Fruit fly (Drosophila melanogaster) whole organism, embryonic: ENCODE results near the gene Syx8.

Source experiments
- CG10321 ChIP-seq: fragments of 200-800 bp; sonication (Bioruptor generic); IDR thresholded peaks from 2 replicates; pipeline ENCODE4 v1.3.6; 2022; ENCODE audit warnings: missing biosample characterization, missing genetic modification characterization
- CG13775 ChIP-seq: fragments of 200-800 bp; sonication (Bioruptor generic); optimal IDR thresholded peaks from 3 replicates; lab custom pipeline; 2017; ENCODE audit warnings: missing biosample characterization, mild to moderate bottlenecking, missing genetic modification characterization
- CG14860 ChIP-seq: fragments of 200-800 bp; sonication (Bioruptor generic); IDR thresholded peaks from 3 replicates; pipeline ENCODE4 v1.3.6; 2022; ENCODE audit warnings: missing biosample characterization, missing genetic modification characterization; ENCODE audit not compliant: partially characterized antibody
- CG14965 ChIP-seq: fragments of 200-800 bp; sonication (Bioruptor generic); optimal IDR thresholded peaks from 2 replicates; lab custom pipeline; 2016; ENCODE audit warnings: missing biosample characterization, missing genetic modification characterization, borderline replicate concordance
- CG17385 ChIP-seq: fragments of 200-800 bp; sonication (Bioruptor generic); optimal IDR thresholded peaks from 3 replicates; lab custom pipeline; 2018; ENCODE audit warnings: missing biosample characterization, mild to moderate bottlenecking, missing genetic modification characterization
- CG2889 ChIP-seq: fragments of 200-800 bp; sonication (Bioruptor generic); IDR thresholded peaks from 3 replicates; pipeline ENCODE4 v1.3.6; 2022; ENCODE audit warnings: missing biosample characterization, missing genetic modification characterization
- CG31224 ChIP-seq: fragments of 200-800 bp; sonication (Bioruptor generic); IDR thresholded peaks from 2 replicates; pipeline ENCODE4 v1.3.6; 2022; ENCODE audit warnings: missing biosample characterization, missing genetic modification characterization
- CG31365 ChIP-seq: fragments of 200-800 bp; sonication (Bioruptor generic); optimal IDR thresholded peaks from 2 replicates; lab custom pipeline; 2018; ENCODE audit warnings: missing biosample characterization, mild to moderate bottlenecking, missing genetic modification characterization
- CG34422 ChIP-seq: fragments of 200-800 bp; sonication (Bioruptor generic); IDR thresholded peaks from 3 replicates; pipeline ENCODE4 v1.3.6; 2022; ENCODE audit warnings: missing biosample characterization, missing genetic modification characterization
- CG43689 ChIP-seq: fragments of 200-800 bp; sonication (Bioruptor generic); IDR thresholded peaks from 2 replicates; pipeline ENCODE4 v1.3.6; 2022; ENCODE audit warnings: missing biosample characterization, missing genetic modification characterization
- CG4404 ChIP-seq: fragments of 200-800 bp; sonication (Bioruptor generic); IDR thresholded peaks from 2 replicates; pipeline ENCODE4 v1.3.6; 2022; ENCODE audit warnings: missing biosample characterization, missing genetic modification characterization
- CG4707 ChIP-seq: fragments of 200-800 bp; sonication (Bioruptor generic); optimal IDR thresholded peaks from 2 replicates; lab custom pipeline; 2018; ENCODE audit warnings: missing biosample characterization, mild to moderate bottlenecking, missing genetic modification characterization, moderate library complexity
- CG5245 ChIP-seq: fragments of 200-800 bp; sonication (Bioruptor generic); optimal IDR thresholded peaks from 3 replicates; lab custom pipeline; 2016; ENCODE audit warnings: missing biosample characterization, missing genetic modification characterization
- CG6175 ChIP-seq: fragments of 200-800 bp; sonication (Bioruptor generic); IDR thresholded peaks from 3 replicates; pipeline ENCODE4 v1.3.6; 2022; ENCODE audit warnings: missing biosample characterization, missing genetic modification characterization
- CG6765 ChIP-seq: fragments of 200-800 bp; sonication (Bioruptor generic); optimal IDR thresholded peaks from 3 replicates; lab custom pipeline; 2017; ENCODE audit warnings: missing biosample characterization, mild to moderate bottlenecking, missing genetic modification characterization
- CG8359 ChIP-seq: fragments of 200-800 bp; sonication (Bioruptor generic); optimal IDR thresholded peaks from 2 replicates; lab custom pipeline; 2017; ENCODE audit warnings: missing biosample characterization, mild to moderate bottlenecking, missing genetic modification characterization, borderline replicate concordance
- CG9817 ChIP-seq: fragments of 200-800 bp; sonication (Bioruptor generic); optimal IDR thresholded peaks from 2 replicates; lab custom pipeline; 2018; ENCODE audit warnings: missing biosample characterization, mild to moderate bottlenecking, missing genetic modification characterization, moderate library complexity
- CTCF ChIP-seq: fragments of 200-800 bp; sonication (Bioruptor generic); optimal IDR thresholded peaks from 2 replicates; lab custom pipeline; 2017; ENCODE audit warnings: missing biosample characterization, mild to moderate bottlenecking, missing genetic modification characterization, moderate library complexity
- Chrac-16 ChIP-seq: fragments of 200-800 bp; sonication (Bioruptor generic); optimal IDR thresholded peaks from 3 replicates; lab custom pipeline; 2016; ENCODE audit warnings: missing biosample characterization, missing genetic modification characterization
- D ChIP-seq, 2 experiments: fragments of 200-800 bp in 1 of 2; fragments of >200 bp in 1 of 2; sonication (Bioruptor generic) in 1 of 2; optimal IDR thresholded peaks; 2 replicates in 1 of 2; 3 replicates in 1 of 2; lab custom pipeline; 2017; ENCODE audit warnings: mild to moderate bottlenecking in 1 of 2, missing biosample characterization in 1 of 2, missing genetic modification characterization in 1 of 2, missing genetic modification reagents in 1 of 2
- D19B ChIP-seq: fragments of 200-800 bp; sonication (Bioruptor generic); optimal IDR thresholded peaks from 2 replicates; lab custom pipeline; 2017; ENCODE audit warnings: missing biosample characterization, mild to moderate bottlenecking, missing genetic modification characterization
- E2f1 ChIP-seq: fragments of 200-800 bp; sonication (Bioruptor generic); IDR thresholded peaks from 2 replicates; pipeline ENCODE4 v1.3.6; 2022; ENCODE audit warnings: missing biosample characterization, missing genetic modification characterization
- ERR ChIP-seq: fragments of 200-800 bp; sonication (Bioruptor generic); optimal IDR thresholded peaks from 2 replicates; lab custom pipeline; 2016; ENCODE audit warnings: missing biosample characterization, missing genetic modification characterization
- Fer3 ChIP-seq: fragments of 200-800 bp; sonication (Bioruptor generic); optimal IDR thresholded peaks from 2 replicates; lab custom pipeline; 2018; ENCODE audit warnings: missing biosample characterization, mild to moderate bottlenecking, missing genetic modification characterization, moderate library complexity
- Gug ChIP-seq: fragments of 200-800 bp; sonication (Bioruptor generic); IDR thresholded peaks from 4 replicates; pipeline ENCODE4 v1.3.6; 2022; ENCODE audit warnings: missing biosample characterization, missing genetic modification characterization
- Hr39 ChIP-seq: fragments of >200 bp; optimal IDR thresholded peaks from 2 replicates; lab custom pipeline; 2017
- Med ChIP-seq: fragments of 200-800 bp; sonication (Bioruptor generic); peaks from one replicate; lab custom pipeline; 2016; ENCODE audit warnings: missing biosample characterization, missing genetic modification characterization, mild to moderate bottlenecking, inconsistent platforms, moderate library complexity
- NC2β ChIP-seq: fragments of 200-800 bp; sonication (Bioruptor generic); optimal IDR thresholded peaks from 2 replicates; lab custom pipeline; 2016; ENCODE audit warnings: missing biosample characterization, missing genetic modification characterization
- Sox100B ChIP-seq: fragments of 200-800 bp; sonication (Bioruptor generic); optimal IDR thresholded peaks from 3 replicates; lab custom pipeline; 2018; ENCODE audit warnings: missing biosample characterization, mild to moderate bottlenecking, missing genetic modification characterization
- Trl ChIP-seq, 3 experiments: fragments of >200 bp in 2 of 3; fragments of 200-800 bp in 1 of 3; sonication (Bioruptor generic) in 1 of 3; optimal IDR thresholded peaks; 2 replicates in 1 of 3; 3 replicates in 2 of 3; lab custom pipeline; 2016 to 2017; ENCODE audit warnings: missing biosample characterization in 1 of 3, missing genetic modification characterization in 1 of 3
- ash1 ChIP-seq: fragments of 200-800 bp; sonication (Bioruptor generic); optimal IDR thresholded peaks from 2 replicates; lab custom pipeline; 2018; ENCODE audit warnings: missing biosample characterization, mild to moderate bottlenecking, missing genetic modification characterization
- bcd ChIP-seq: fragments of 200-800 bp; sonication (Bioruptor generic); optimal IDR thresholded peaks from 2 replicates; lab custom pipeline; 2017; ENCODE audit warnings: missing biosample characterization, mild to moderate bottlenecking, missing genetic modification characterization
- bsh ChIP-seq, 2 experiments: fragments of 200-800 bp; sonication (Bioruptor generic); optimal IDR thresholded peaks; 2 replicates each; lab custom pipeline; 2017 to 2018; ENCODE audit warnings: mild to moderate bottlenecking in 2 of 2, missing biosample characterization in 2 of 2, missing genetic modification characterization in 2 of 2, moderate library complexity in 1 of 2
- crol ChIP-seq: fragments of 200-800 bp; sonication (Bioruptor generic); IDR thresholded peaks from 2 replicates; pipeline ENCODE4 v1.3.6; 2022; ENCODE audit warnings: missing biosample characterization, missing genetic modification characterization
- emc ChIP-seq: fragments of 200-800 bp; sonication (Bioruptor generic); optimal IDR thresholded peaks from 2 replicates; lab custom pipeline; 2016; ENCODE audit warnings: missing biosample characterization, missing genetic modification characterization
- gcm2 ChIP-seq: fragments of 200-800 bp; sonication (Bioruptor generic); optimal IDR thresholded peaks from 2 replicates; lab custom pipeline; 2016; ENCODE audit warnings: missing biosample characterization, missing genetic modification characterization
- grn ChIP-seq: fragments of 200-800 bp; sonication (Bioruptor generic); optimal IDR thresholded peaks from 3 replicates; lab custom pipeline; 2017; ENCODE audit warnings: missing biosample characterization, missing genetic modification characterization
- her ChIP-seq: fragments of 200-800 bp; sonication (Bioruptor generic); optimal IDR thresholded peaks from 2 replicates; lab custom pipeline; 2016; ENCODE audit warnings: missing biosample characterization, missing genetic modification characterization
- jumu ChIP-seq: fragments of 200-800 bp; sonication (Bioruptor generic); optimal IDR thresholded peaks from 3 replicates; lab custom pipeline; 2016; ENCODE audit warnings: missing biosample characterization, missing genetic modification characterization
- lmd ChIP-seq: fragments of 200-800 bp; sonication (Bioruptor generic); IDR thresholded peaks from 2 replicates; pipeline ENCODE4 v1.3.6; 2022; ENCODE audit warnings: missing biosample characterization, missing genetic modification characterization
- lov ChIP-seq, 2 experiments: fragments of 200-800 bp in 1 of 2; fragments of >200 bp in 1 of 2; sonication (Bioruptor generic) in 1 of 2; IDR thresholded peaks in 1 of 2; optimal IDR thresholded peaks in 1 of 2; 2 replicates in 1 of 2; 3 replicates in 1 of 2; pipeline versions ENCODE4 v1.3.6 to Lab custom; 2017 to 2022; ENCODE audit warnings: missing biosample characterization in 1 of 2, missing genetic modification characterization in 1 of 2
- mirr ChIP-seq: fragments of 200-800 bp; sonication (Bioruptor generic); optimal IDR thresholded peaks from 3 replicates; lab custom pipeline; 2018; ENCODE audit warnings: missing biosample characterization, mild to moderate bottlenecking, missing genetic modification characterization
- repo ChIP-seq: fragments of 200-800 bp; sonication (Bioruptor generic); optimal IDR thresholded peaks from 2 replicates; lab custom pipeline; 2016; ENCODE audit warnings: missing biosample characterization, missing genetic modification characterization
- row ChIP-seq: fragments of 200-800 bp; sonication (Bioruptor generic); IDR thresholded peaks from 3 replicates; pipeline ENCODE4 v1.3.6; 2022; ENCODE audit warnings: missing biosample characterization, missing genetic modification characterization
- seq ChIP-seq: fragments of 200-800 bp; sonication (Bioruptor generic); IDR thresholded peaks from 2 replicates; pipeline ENCODE4 v1.3.6; 2022; ENCODE audit warnings: missing biosample characterization, missing genetic modification characterization
- slp2 ChIP-seq: fragments of 200-800 bp; sonication (Bioruptor generic); optimal IDR thresholded peaks from 2 replicates; lab custom pipeline; 2016; ENCODE audit warnings: missing biosample characterization, missing genetic modification characterization
- so ChIP-seq: fragments of 200-800 bp; sonication (Bioruptor generic); IDR thresholded peaks from 3 replicates; pipeline ENCODE4 v1.3.6; 2022; ENCODE audit warnings: missing biosample characterization, missing genetic modification characterization
- sob ChIP-seq: fragments of 200-800 bp; sonication (Bioruptor generic); IDR thresholded peaks from 2 replicates; pipeline ENCODE4 v1.3.6; 2022; ENCODE audit warnings: missing biosample characterization, missing genetic modification characterization
- sug ChIP-seq: fragments of 200-800 bp; optimal IDR thresholded peaks from 2 replicates; lab custom pipeline; 2019; ENCODE audit warnings: missing biosample characterization, mild to moderate bottlenecking, missing genetic modification characterization, moderate library complexity
- wek ChIP-seq: fragments of 200-800 bp; sonication (Bioruptor generic); optimal IDR thresholded peaks from 3 replicates; lab custom pipeline; 2018; ENCODE audit warnings: missing biosample characterization, mild to moderate bottlenecking, missing genetic modification characterization, moderate library complexity

The Syx8 gene

DNA sequence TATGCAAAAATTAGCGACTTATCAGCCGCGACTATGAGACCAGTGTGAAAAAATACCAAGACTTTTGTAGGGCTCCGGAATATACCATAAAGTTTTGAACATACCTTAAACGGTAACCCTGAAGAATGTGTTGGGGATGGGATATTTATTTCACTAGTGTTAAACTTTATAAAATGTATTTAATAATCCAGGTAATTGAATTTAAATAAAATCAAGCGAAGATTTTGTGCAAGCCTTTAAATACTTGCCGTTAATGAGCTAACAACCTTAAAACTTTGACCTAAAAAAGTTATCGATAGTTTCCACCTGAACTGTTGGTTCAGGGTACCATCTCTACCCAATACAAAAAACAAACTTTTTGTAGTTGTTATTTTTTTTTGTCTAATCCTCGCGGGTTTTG is 25.3 kb upstream of the Syx8 start, which contains the start of gene CG4101 (continued):
- no peak for TF ChIP-seq CG4707 (GFP tag; lab: Kevin White, UChicago)
- peak; percentile 63; the same call in 1 of the 2 replicates for TF ChIP-seq seq (GFP tag; lab: Robert Waterston, UW)
- peak; percentile 20 for TF ChIP-seq CG31365 (tag; lab: Kevin White, UChicago)
- TF ChIP-seq her (GFP tag; lab: Kevin White, UChicago), result peak; percentile 48
- no peak for TF ChIP-seq ash1 (GFP tag; lab: Kevin White, UChicago)
- peak; percentile 81 for TF ChIP-seq CG34422 (GFP tag; lab: Robert Waterston, UW)
- TF ChIP-seq CG6175 (GFP tag; lab: Robert Waterston, UW), result peak; percentile 69; the same call in 2 of the 3 replicates
- TF ChIP-seq bsh (GFP tag; optimal IDR thresholded peaks at IDR 0.05; lab: Kevin White, UChicago), result peak; percentile 35 to 79
- peak; percentile 67 for TF ChIP-seq E2f1
- peak; percentile 40; the same call in 1 of the 3 replicates for TF ChIP-seq CG2889 (GFP tag; lab: Robert Waterston, UW)
- TF ChIP-seq CG43689 (GFP tag; lab: Robert Waterston, UW), result no peak
- peak; percentile 57 for TF ChIP-seq CG4404
- peak; percentile 94 for TF ChIP-seq row (GFP tag; lab: Robert Waterston, UW)
- TF ChIP-seq lov (optimal IDR thresholded peaks at IDR 0.05; lab: Kevin White, UChicago), result no peak
- TF ChIP-seq lov (GFP tag; IDR thresholded peaks at IDR 0.05; lab: Robert Waterston, UW), result peak; percentile 33; the same call in 1 of the 3 replicates
- peak; percentile 77 for TF ChIP-seq CG13775
- TF ChIP-seq CG17385, result peak; percentile 62
- peak; percentile 81 for TF ChIP-seq Fer3
- no peak for TF ChIP-seq CG14965
- TF ChIP-seq wek (GFP tag; lab: Kevin White, UChicago), result no peak
- no peak for TF ChIP-seq ERR (GFP tag; lab: Kevin White, UChicago)
- peak; percentile 34 for TF ChIP-seq mirr (GFP tag; lab: Kevin White, UChicago)
- no peak for TF ChIP-seq Hr39 (lab: Kevin White, UChicago)
- TF ChIP-seq Gug (GFP tag; lab: Robert Waterston, UW), result peak; percentile 73; the same call in 2 of the 4 replicates
- no peak for TF ChIP-seq Trl (optimal IDR thresholded peaks at IDR 0.05; lab: Kevin White, UChicago)
- TF ChIP-seq Trl (GFP tag; optimal IDR thresholded peaks at IDR 0.05; lab: Kevin White, UChicago), result peak; percentile 82
- TF ChIP-seq CG5245 (GFP tag; lab: Kevin White, UChicago), result peak; percentile 55
- TF ChIP-seq jumu (GFP tag; lab: Kevin White, UChicago), result peak; percentile 58
- TF ChIP-seq CG31224 (GFP tag; lab: Robert Waterston, UW), result peak; percentile 68
- TF ChIP-seq CTCF, result peak; percentile 29
- peak; percentile 71; the same call in 1 of the 3 replicates for TF ChIP-seq so
- TF ChIP-seq grn (GFP tag; lab: Kevin White, UChicago), result no peak
- peak; percentile 88 for TF ChIP-seq sug (tag; lab: Kevin White, UChicago)
- no peak for TF ChIP-seq D (optimal IDR thresholded peaks at IDR 0.05; lab: Kevin White, UChicago)
- peak; percentile 39 for TF ChIP-seq D (GFP tag; optimal IDR thresholded peaks at IDR 0.05; lab: Kevin White, UChicago)
- no peak for TF ChIP-seq CG8359
- TF ChIP-seq NC2β (GFP tag; lab: Kevin White, UChicago), result peak; percentile 73
- TF ChIP-seq repo (GFP tag; lab: Kevin White, UChicago), result peak; percentile 30
- peak; percentile 21 for TF ChIP-seq emc (GFP tag; lab: Kevin White, UChicago)
- 0 out of 2 replicates have a peak, but pooled peaks have one; percentile 38 for TF ChIP-seq CG10321 (GFP tag; lab: Robert Waterston, UW)
- peak; percentile 66 for TF ChIP-seq slp2 (GFP tag; lab: Kevin White, UChicago)
- TF ChIP-seq D19B (GFP tag; lab: Kevin White, UChicago), result peak; percentile 46
- peak; percentile 54 for TF ChIP-seq CG6765
- peak; percentile 69; the same call in 2 of the 3 replicates for TF ChIP-seq CG14860 (GFP tag; lab: Robert Waterston, UW)
- no peak for TF ChIP-seq crol (GFP tag; lab: Robert Waterston, UW)
- TF ChIP-seq bcd (GFP tag; lab: Kevin White, UChicago), result peak; percentile 74
- peak; percentile 50 for TF ChIP-seq gcm2 (GFP tag; lab: Kevin White, UChicago)
- TF ChIP-seq lmd, result peak; percentile 75
- TF ChIP-seq CG9817 (tag; lab: Kevin White, UChicago), result peak; percentile 91
- peak; percentile 95 for TF ChIP-seq Med
- TF ChIP-seq Sox100B (GFP tag; lab: Kevin White, UChicago), result peak; percentile 64
- peak; percentile 87 for TF ChIP-seq sob (GFP tag; lab: Robert Waterston, UW)
- peak; percentile 82 for TF ChIP-seq Chrac-16 (GFP tag; lab: Kevin White, UChicago)
